Worm (Caenorhabditis elegans) whole organism, L4/young adult: ENCODE data around the gene nbs-1.

Source experiments
- W03F9.2 ChIP-seq: fragments of 150-350 bp; optimal IDR thresholded peaks from 2 replicates; lab custom pipeline; 2014; ENCODE audit warnings: missing biosample characterization, missing genetic modification characterization
- him-1 ChIP-seq: sonication (generic microtip); optimal IDR thresholded peaks from 2 replicates; lab custom pipeline; 2016; ENCODE audit warnings: missing genotype, missing genetic modification reagents, missing genetic modification characterization, missing compliant biosample characterization

- no peak for TF ChIP-seq him-1 (tag; lab: Kevin White, UChicago)
- peak; percentile 64 for TF ChIP-seq W03F9.2 (tag; lab: Kevin White, UChicago)
Observed at ce11 chrII:11103052-11103451, 6.8 kb upstream of the nbs-1 start.
